Worm (Caenorhabditis elegans) whole organism, L3 larva: ENCODE results near the gene nhr-86.

ENCODE experiments used
- R02D3.7 ChIP-seq: fragments of 150-350 bp; optimal IDR thresholded peaks from 2 replicates; lab custom pipeline; 2014; ENCODE audit warnings: missing biosample characterization, missing genetic modification characterization
- ZK546.5 ChIP-seq: sonication (generic microtip); optimal IDR thresholded peaks from 2 replicates; lab custom pipeline; 2017; ENCODE audit warnings: missing biosample characterization, missing genetic modification characterization
- aly-2 ChIP-seq: fragments of 150-350 bp; optimal IDR thresholded peaks from 2 replicates; lab custom pipeline; 2014; ENCODE audit warnings: missing biosample characterization, missing genetic modification characterization
- ama-1 ChIP-seq: fragments of 150-350 bp; optimal IDR thresholded peaks from 2 replicates; lab custom pipeline; 2018
- ceh-16 ChIP-seq: sonication (generic microtip); optimal IDR thresholded peaks from 2 replicates; lab custom pipeline; 2017; ENCODE audit warnings: missing biosample characterization, missing genetic modification characterization
- ceh-28 ChIP-seq: fragments of 150-350 bp; optimal IDR thresholded peaks from 2 replicates; lab custom pipeline; 2014; ENCODE audit warnings: missing biosample characterization, missing genetic modification reagents, missing genetic modification characterization
- ceh-82 ChIP-seq: fragments of 150-350 bp; optimal IDR thresholded peaks from 2 replicates; lab custom pipeline; 2014; ENCODE audit warnings: missing biosample characterization, missing genetic modification characterization
- daf-12 ChIP-seq: fragments of 150-350 bp; optimal IDR thresholded peaks from 2 replicates; lab custom pipeline; 2014; ENCODE audit warnings: missing biosample characterization, missing genetic modification reagents, missing genetic modification characterization
- egl-27 ChIP-seq: sonication (generic microtip); optimal IDR thresholded peaks from 4 replicates; lab custom pipeline; 2017; ENCODE audit warnings: missing biosample characterization, missing genetic modification reagents, missing genetic modification characterization
- egl-5 ChIP-seq: fragments of 150-350 bp; optimal IDR thresholded peaks from 2 replicates; lab custom pipeline; 2017; ENCODE audit warnings: missing biosample characterization, missing genetic modification reagents, missing genetic modification characterization, inconsistent platforms
- elt-1 ChIP-seq: fragments of 150-350 bp; optimal IDR thresholded peaks from 2 replicates; lab custom pipeline; 2014; ENCODE audit warnings: missing biosample characterization, missing genetic modification characterization
- elt-2 ChIP-seq: sonication (generic microtip); optimal IDR thresholded peaks from 2 replicates; lab custom pipeline; 2016; ENCODE audit warnings: missing genetic modification reagents, mild to moderate bottlenecking, missing genetic modification characterization, missing compliant biosample characterization
- elt-3 ChIP-seq, 3 experiments: fragments of 150-350 bp in 1 of 3; sonication (generic microtip) in 2 of 3; optimal IDR thresholded peaks; 2 replicates in 2 of 3; 4 replicates in 1 of 3; lab custom pipeline; 2014 to 2017; ENCODE audit warnings: missing biosample characterization in 3 of 3, missing genetic modification characterization in 3 of 3
- fkh-10 ChIP-seq: sonication (generic microtip); optimal IDR thresholded peaks from 2 replicates; lab custom pipeline; 2017; ENCODE audit warnings: missing biosample characterization, missing genetic modification reagents, missing genetic modification characterization
- fkh-2 ChIP-seq: fragments of 150-350 bp; optimal IDR thresholded peaks from 2 replicates; lab custom pipeline; 2014; ENCODE audit warnings: missing biosample characterization, missing genetic modification reagents, missing genetic modification characterization
- fos-1 ChIP-seq: fragments of 150-350 bp; optimal IDR thresholded peaks from 2 replicates; lab custom pipeline; 2014; ENCODE audit warnings: missing biosample characterization, missing genetic modification characterization
- hmg-11 ChIP-seq: sonication (generic microtip); optimal IDR thresholded peaks from 2 replicates; lab custom pipeline; 2016; ENCODE audit warnings: missing genetic modification characterization, missing compliant biosample characterization
- jun-1 ChIP-seq: fragments of 150-350 bp; optimal IDR thresholded peaks from 2 replicates; lab custom pipeline; 2014; ENCODE audit warnings: missing biosample characterization, missing genetic modification reagents, missing genetic modification characterization
- lin-39 ChIP-seq: fragments of 150-350 bp; optimal IDR thresholded peaks from 2 replicates; lab custom pipeline; 2018; ENCODE audit warnings: missing biosample characterization, missing genetic modification reagents, missing genetic modification characterization
- lsy-12 ChIP-seq: sonication (generic microtip); optimal IDR thresholded peaks from 2 replicates; lab custom pipeline; 2016; ENCODE audit warnings: mild to moderate bottlenecking, missing genetic modification characterization, missing compliant biosample characterization
- mdl-1 ChIP-seq: fragments of 150-350 bp; optimal IDR thresholded peaks from 2 replicates; lab custom pipeline; 2014; ENCODE audit warnings: missing biosample characterization, missing genetic modification characterization
- nhr-12 ChIP-seq: fragments of 150-350 bp; optimal IDR thresholded peaks from 2 replicates; lab custom pipeline; 2014; ENCODE audit warnings: missing biosample characterization, missing genetic modification characterization
- nhr-23 ChIP-seq: fragments of 150-350 bp; optimal IDR thresholded peaks from 2 replicates; lab custom pipeline; 2014; ENCODE audit warnings: missing biosample characterization, missing genetic modification reagents, missing genetic modification characterization
- nhr-237 ChIP-seq: fragments of 150-350 bp; optimal IDR thresholded peaks from 2 replicates; lab custom pipeline; 2014; ENCODE audit warnings: missing biosample characterization, missing genetic modification characterization
- nhr-25 ChIP-seq: sonication (generic microtip); optimal IDR thresholded peaks from 2 replicates; lab custom pipeline; 2017; ENCODE audit warnings: missing biosample characterization, missing genetic modification characterization
- nhr-28 ChIP-seq: fragments of 150-350 bp; optimal IDR thresholded peaks from 2 replicates; lab custom pipeline; 2014; ENCODE audit warnings: missing biosample characterization, missing genetic modification characterization
- nhr-77 ChIP-seq: fragments of 150-350 bp; optimal IDR thresholded peaks from 2 replicates; lab custom pipeline; 2014; ENCODE audit warnings: missing biosample characterization, missing genetic modification characterization
- pqm-1 ChIP-seq: fragments of 150-350 bp; optimal IDR thresholded peaks from 2 replicates; lab custom pipeline; 2017; ENCODE audit warnings: missing biosample characterization, missing genetic modification characterization, inconsistent platforms
- sea-2 ChIP-seq: fragments of 150-350 bp; sonication (generic microtip); optimal IDR thresholded peaks from 4 replicates; lab custom pipeline; 2014; ENCODE audit warnings: missing biosample characterization, missing genetic modification reagents, missing genetic modification characterization
- snpc-4 ChIP-seq: fragments of 150-350 bp; optimal IDR thresholded peaks from 2 replicates; lab custom pipeline; 2014; ENCODE audit warnings: missing biosample characterization, missing genetic modification characterization
- unc-62 ChIP-seq: fragments of 150-350 bp; sonication (generic microtip); optimal IDR thresholded peaks from 4 replicates; lab custom pipeline; 2014; ENCODE audit warnings: missing biosample characterization, missing genetic modification reagents, missing genetic modification characterization
- zag-1 ChIP-seq: fragments of 150-350 bp; optimal IDR thresholded peaks from 2 replicates; lab custom pipeline; 2014; ENCODE audit warnings: missing biosample characterization, missing genetic modification characterization
- ztf-11 ChIP-seq: fragments of 150-350 bp; optimal IDR thresholded peaks from 2 replicates; lab custom pipeline; 2014; ENCODE audit warnings: missing biosample characterization, missing genetic modification characterization

nhr-86 gene

DNA sequence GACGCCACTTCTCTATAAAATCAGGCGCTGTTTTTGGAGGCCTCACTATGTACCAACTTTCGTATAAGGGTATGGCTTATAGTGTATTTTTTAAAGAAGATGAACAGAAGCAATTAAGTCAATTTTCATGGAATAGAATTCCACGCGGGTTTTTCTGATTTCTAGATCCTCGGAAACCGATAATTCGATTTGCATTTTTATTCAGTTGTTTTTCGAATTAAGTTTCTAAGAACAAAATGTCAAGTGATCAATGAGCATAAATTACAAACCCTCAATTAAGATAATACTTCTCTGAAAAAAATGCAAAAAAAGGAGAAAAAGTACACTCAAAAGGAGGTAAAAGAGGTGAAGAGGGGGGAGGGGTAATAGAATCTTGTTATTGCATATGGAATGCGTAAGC, 45.4 kb downstream of the nhr-86 start:
- TF ChIP-seq aly-2, result no peak
- TF ChIP-seq ceh-82 (tag; lab: Kevin White, UChicago), result no peak
- no peak for TF ChIP-seq ceh-28
- TF ChIP-seq elt-1 (tag; lab: Kevin White, UChicago), result no peak
- TF ChIP-seq lsy-12 (tag; lab: Kevin White, UChicago), result no peak
- no peak for TF ChIP-seq nhr-12 (tag; lab: Kevin White, UChicago)
- no peak for TF ChIP-seq nhr-23
- TF ChIP-seq lin-39 (tag; lab: Kevin White, UChicago), result no peak
- TF ChIP-seq, all 47 proteins: peak for 0

DNA sequence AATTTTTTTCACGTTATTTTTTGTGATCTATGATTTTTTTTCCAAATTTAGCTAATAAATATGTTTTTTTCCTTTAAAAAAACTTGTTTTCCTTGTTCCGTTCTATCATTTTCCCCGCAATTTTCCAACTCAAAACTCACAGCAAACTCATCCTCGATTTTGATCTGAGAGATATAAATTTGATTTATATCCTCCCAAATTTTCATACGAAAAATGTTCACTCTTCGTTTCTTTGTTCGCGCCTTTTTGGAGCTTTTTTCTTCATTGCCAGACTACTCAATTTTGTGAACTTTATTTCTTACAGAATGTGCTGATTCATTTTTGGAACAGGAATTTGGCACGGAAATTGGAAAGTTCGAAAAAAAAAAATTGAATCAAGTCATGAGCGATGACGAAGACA, 48.0 kb downstream of the nhr-86 start, which contains the start of gene F59A7.14:
F59A7.14 (plus strand) TSS at position 301 of the 400 bp plus-strand sequence.
- no peak for TF ChIP-seq ceh-16
- TF ChIP-seq pqm-1 (tag; lab: Kevin White, UChicago), result no peak
- TF ChIP-seq, all 47 proteins: peak for 0

DNA sequence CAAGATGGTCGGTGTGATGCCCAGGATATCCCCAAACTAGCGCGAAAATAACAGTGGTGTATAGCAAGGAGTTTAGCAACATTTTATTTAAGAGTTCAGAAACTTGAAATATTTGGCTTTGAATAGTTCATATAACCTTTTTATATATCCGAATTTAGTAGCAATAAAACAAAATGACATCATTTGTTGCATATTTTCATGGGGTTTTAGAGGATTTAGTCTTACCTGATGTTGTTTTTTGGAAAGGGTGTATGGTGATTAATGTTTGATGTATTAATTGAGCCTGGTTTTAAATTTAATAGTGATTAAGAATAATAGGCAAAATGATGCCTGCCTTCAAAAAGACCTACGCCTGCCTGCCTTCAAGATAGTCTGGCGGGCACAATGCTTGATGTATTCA, 50.2 kb downstream of the nhr-86 start, which contains the start of gene F59A7.2:
F59A7.2 (minus strand) TSS at position 101 of the 400 bp plus-strand sequence.
- TF ChIP-seq mdl-1 (tag; lab: Kevin White, UChicago), result no peak
- TF ChIP-seq egl-5 (tag; lab: Kevin White, UChicago), result no peak
- TF ChIP-seq nhr-23, result no peak
- TF ChIP-seq fkh-10 (GFP tag; lab: Kevin White, UChicago), result no peak
- no peak for TF ChIP-seq elt-2 (tag; lab: Kevin White, UChicago)
- no peak for TF ChIP-seq ZK546.5 (tag; lab: Kevin White, UChicago)
- TF ChIP-seq fos-1 (tag; lab: Kevin White, UChicago), result no peak
- TF ChIP-seq lsy-12 (tag; lab: Kevin White, UChicago), result no peak
- TF ChIP-seq pqm-1 (tag; lab: Kevin White, UChicago), result no peak
- no peak for TF ChIP-seq elt-3 (tag; optimal IDR thresholded peaks at IDR 0.05; lab: Kevin White, UChicago)
- TF ChIP-seq ama-1 (lab: Kevin White, UChicago), result no peak
- TF ChIP-seq sea-2 (GFP tag; lab: Kevin White, UChicago), result no peak
- no peak for TF ChIP-seq ztf-11 (tag; lab: Kevin White, UChicago)

DNA sequence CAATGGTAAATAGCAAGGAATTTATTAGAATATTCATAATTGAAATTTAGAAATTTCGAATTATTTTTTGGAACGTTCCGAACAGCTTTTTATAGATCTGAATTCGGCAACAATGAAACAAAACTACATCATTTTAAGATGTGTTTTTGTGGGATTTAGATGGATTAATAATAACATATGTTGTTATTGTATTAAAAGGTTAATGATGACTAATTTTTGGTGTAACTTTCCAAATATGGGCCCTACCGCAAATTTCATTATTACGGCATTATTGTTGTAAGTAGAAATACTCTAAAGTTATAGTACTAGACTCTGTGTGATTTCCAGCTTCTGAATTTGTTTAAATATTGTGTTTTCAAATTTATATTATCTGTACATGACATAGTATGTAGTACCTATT, 52.8 kb downstream of the nhr-86 start, which contains the start of gene F59A7.11:
F59A7.11 (minus strand) TSS at position 101 of the 400 bp plus-strand sequence.
- TF ChIP-seq snpc-4 (tag; lab: Kevin White, UChicago) (no peak), fkh-10 (GFP tag; lab: Kevin White, UChicago) (no peak), aly-2 (no peak), nhr-25 (no peak), zag-1 (tag; lab: Kevin White, UChicago) (no peak)

DNA sequence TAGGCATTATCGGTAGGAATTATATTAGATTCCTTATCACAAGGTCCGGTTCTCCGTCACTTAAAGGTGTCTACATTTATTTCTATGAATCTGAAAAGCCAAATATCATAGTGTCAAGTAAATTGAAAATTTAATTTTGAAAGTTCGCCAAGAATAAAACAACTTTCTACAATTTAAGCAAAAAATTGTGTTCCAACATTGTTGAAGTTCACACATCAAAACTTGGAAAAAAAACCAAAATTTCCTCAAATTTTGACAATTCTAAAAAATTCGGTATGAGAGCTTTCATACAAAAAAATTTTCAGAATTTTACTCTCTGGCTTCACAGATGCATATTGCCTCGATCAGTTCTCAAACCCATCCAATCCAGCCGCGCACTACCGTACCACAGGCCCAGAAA, 54.9 kb downstream of the nhr-86 start, which contains the start of gene F59A7.7:
F59A7.7 (plus strand) TSS at position 301 of the 400 bp plus-strand sequence.
- no peak for TF ChIP-seq fkh-10 (GFP tag; lab: Kevin White, UChicago)
- TF ChIP-seq egl-27 (tag; lab: Kevin White, UChicago), result no peak
- TF ChIP-seq nhr-237 (tag; lab: Kevin White, UChicago), result no peak
- TF ChIP-seq nhr-28 (tag; lab: Kevin White, UChicago), result no peak
- no peak for TF ChIP-seq ama-1 (lab: Kevin White, UChicago)
- TF ChIP-seq nhr-12 (tag; lab: Kevin White, UChicago), result no peak
- TF ChIP-seq fkh-2 (tag; lab: Kevin White, UChicago), result no peak
- no peak for TF ChIP-seq snpc-4 (tag; lab: Kevin White, UChicago)
- TF ChIP-seq lin-39 (tag; lab: Kevin White, UChicago), result no peak
- no peak for TF ChIP-seq daf-12 (tag; lab: Kevin White, UChicago)
- TF ChIP-seq lsy-12 (tag; lab: Kevin White, UChicago), result no peak
- no peak for TF ChIP-seq elt-3 (tag; optimal IDR thresholded peaks at IDR 0.05; lab: Kevin White, UChicago)
- no peak for TF ChIP-seq nhr-77 (tag; lab: Kevin White, UChicago)
- no peak for TF ChIP-seq unc-62
- no peak for TF ChIP-seq R02D3.7 (tag; lab: Kevin White, UChicago)
- TF ChIP-seq jun-1, result no peak
- no peak for TF ChIP-seq hmg-11 (tag; lab: Kevin White, UChicago)
- no peak for TF ChIP-seq ztf-11 (tag; lab: Kevin White, UChicago)
- TF ChIP-seq mdl-1 (tag; lab: Kevin White, UChicago), result no peak
- TF ChIP-seq sea-2 (GFP tag; lab: Kevin White, UChicago), result no peak
